Fruit fly (Drosophila melanogaster) whole organism, embryonic: ENCODE results near the gene CG17270.
A peak's percentile ranks its signal among the peaks of the same experiment; 100 is the strongest.

Experiments
- Atf6 ChIP-seq: fragments of 200-800 bp; sonication (Bioruptor generic); IDR thresholded peaks from 2 replicates; pipeline ENCODE4 v1.3.6; 2022; ENCODE audit warnings: missing biosample characterization, missing genetic modification characterization
- B-H2 ChIP-seq: fragments of 200-800 bp; sonication (Bioruptor generic); optimal IDR thresholded peaks from 2 replicates; lab custom pipeline; 2018; ENCODE audit warnings: missing biosample characterization, mild to moderate bottlenecking, missing genetic modification characterization
- Bgb ChIP-seq: fragments of 200-800 bp; sonication (Bioruptor generic); IDR thresholded peaks from 2 replicates; pipeline ENCODE4 v1.3.6; 2022; ENCODE audit warnings: missing biosample characterization, missing genetic modification characterization; ENCODE audit not compliant: partially characterized antibody
- CG11247 ChIP-seq: fragments of 200-800 bp; sonication (Bioruptor generic); IDR thresholded peaks from 2 replicates; pipeline ENCODE4 v1.3.6; 2022; ENCODE audit warnings: missing biosample characterization, missing genetic modification characterization
- CG1233 ChIP-seq: fragments of 200-800 bp; sonication (Bioruptor generic); optimal IDR thresholded peaks from 4 replicates; lab custom pipeline; 2018; ENCODE audit warnings: missing biosample characterization, mild to moderate bottlenecking, missing genetic modification characterization
- CG15514 ChIP-seq: fragments of 200-800 bp; sonication (Bioruptor generic); optimal IDR thresholded peaks from 3 replicates; lab custom pipeline; 2017; ENCODE audit warnings: missing biosample characterization, missing genetic modification characterization, mild to moderate bottlenecking, moderate library complexity, missing genetic modification reagents
- CG1602 ChIP-seq: fragments of 200-800 bp; sonication (Bioruptor generic); optimal IDR thresholded peaks from 3 replicates; lab custom pipeline; 2016; ENCODE audit warnings: missing biosample characterization, missing genetic modification characterization
- CG1647 ChIP-seq: fragments of 200-800 bp; sonication (Bioruptor generic); optimal IDR thresholded peaks from 3 replicates; lab custom pipeline; 2016; ENCODE audit warnings: missing biosample characterization, missing genetic modification characterization
- CG17361 ChIP-seq: fragments of 200-800 bp; sonication (Bioruptor generic); IDR thresholded peaks from 3 replicates; pipeline ENCODE4 v1.3.6; 2022; ENCODE audit warnings: missing biosample characterization, missing genetic modification characterization
- CG18599 ChIP-seq: fragments of 200-800 bp; sonication (Bioruptor generic); optimal IDR thresholded peaks from 3 replicates; lab custom pipeline; 2017; ENCODE audit warnings: missing biosample characterization, missing genetic modification characterization, mild to moderate bottlenecking, moderate library complexity, missing genetic modification reagents
- CG2120 ChIP-seq: fragments of 200-800 bp; sonication (Bioruptor generic); optimal IDR thresholded peaks from 3 replicates; lab custom pipeline; 2016; ENCODE audit warnings: missing biosample characterization, missing genetic modification characterization
- CG2199 ChIP-seq: fragments of 200-800 bp; sonication (Bioruptor generic); IDR thresholded peaks from 3 replicates; pipeline ENCODE4 v1.3.6; 2022; ENCODE audit warnings: missing biosample characterization, missing genetic modification characterization
- CG31388 ChIP-seq: fragments of 200-800 bp; sonication (Bioruptor generic); optimal IDR thresholded peaks from 2 replicates; lab custom pipeline; 2016; ENCODE audit warnings: missing biosample characterization, missing genetic modification characterization
- CG3407 ChIP-seq: fragments of 200-800 bp; sonication (Bioruptor generic); optimal IDR thresholded peaks from 2 replicates; lab custom pipeline; 2018; ENCODE audit warnings: missing biosample characterization, mild to moderate bottlenecking, missing genetic modification characterization
- CG34422 ChIP-seq: fragments of 200-800 bp; sonication (Bioruptor generic); IDR thresholded peaks from 3 replicates; pipeline ENCODE4 v1.3.6; 2022; ENCODE audit warnings: missing biosample characterization, missing genetic modification characterization
- CG4820 ChIP-seq: fragments of 200-800 bp; sonication (Bioruptor generic); optimal IDR thresholded peaks from 3 replicates; lab custom pipeline; 2016; ENCODE audit warnings: missing biosample characterization, missing genetic modification characterization
- CG7372 ChIP-seq: fragments of 200-800 bp; sonication (Bioruptor generic); IDR thresholded peaks from 2 replicates; pipeline ENCODE4 v1.3.6; 2022; ENCODE audit warnings: missing biosample characterization, missing genetic modification characterization
- CG8290 ChIP-seq, 3 experiments: fragments of 200-800 bp; sonication (Bioruptor generic); optimal IDR thresholded peaks; 2 replicates each; lab custom pipeline; 2016 to 2019; ENCODE audit warnings: missing biosample characterization in 3 of 3, missing genetic modification characterization in 3 of 3, mild to moderate bottlenecking in 2 of 3, moderate library complexity in 1 of 3
- CG8924 ChIP-seq: fragments of 200-800 bp; optimal IDR thresholded peaks from 3 replicates; lab custom pipeline; 2019; ENCODE audit warnings: missing biosample characterization, mild to moderate bottlenecking, missing genetic modification characterization, moderate library complexity
- CG8944 ChIP-seq: fragments of 200-800 bp; sonication (Bioruptor generic); optimal IDR thresholded peaks from 3 replicates; lab custom pipeline; 2016; ENCODE audit warnings: missing biosample characterization, missing genetic modification characterization
- CG9437 ChIP-seq: fragments of 200-800 bp; sonication (Bioruptor generic); optimal IDR thresholded peaks from 2 replicates; lab custom pipeline; 2018; ENCODE audit warnings: missing biosample characterization, mild to moderate bottlenecking, missing genetic modification characterization
- CTCF ChIP-seq: fragments of 200-800 bp; sonication (Bioruptor generic); optimal IDR thresholded peaks from 2 replicates; lab custom pipeline; 2017; ENCODE audit warnings: missing biosample characterization, mild to moderate bottlenecking, missing genetic modification characterization, moderate library complexity
- Camta ChIP-seq: fragments of 200-800 bp; sonication (Bioruptor generic); optimal IDR thresholded peaks from 2 replicates; lab custom pipeline; 2016; ENCODE audit warnings: missing biosample characterization, missing genetic modification characterization
- D19B ChIP-seq: fragments of 200-800 bp; sonication (Bioruptor generic); optimal IDR thresholded peaks from 2 replicates; lab custom pipeline; 2017; ENCODE audit warnings: missing biosample characterization, mild to moderate bottlenecking, missing genetic modification characterization
- Dek ChIP-seq: fragments of 200-800 bp; sonication (Bioruptor generic); optimal IDR thresholded peaks from 3 replicates; lab custom pipeline; 2019; ENCODE audit warnings: missing biosample characterization, mild to moderate bottlenecking, missing genetic modification characterization, moderate library complexity
- Dfd ChIP-seq, 2 experiments: fragments of >200 bp; optimal IDR thresholded peaks; 2 replicates each; lab custom pipeline; 2017; ENCODE audit warnings: missing biosample characterization in 2 of 2, missing genetic modification characterization in 2 of 2
- E2f1 ChIP-seq: fragments of 200-800 bp; sonication (Bioruptor generic); IDR thresholded peaks from 2 replicates; pipeline ENCODE4 v1.3.6; 2022; ENCODE audit warnings: missing biosample characterization, missing genetic modification characterization
- Ets65A ChIP-seq: fragments of 200-800 bp; sonication (Bioruptor generic); peaks from one replicate; lab custom pipeline; 2016; ENCODE audit warnings: missing biosample characterization, missing genetic modification characterization
- H15 ChIP-seq: fragments of 200-800 bp; sonication (Bioruptor generic); IDR thresholded peaks from 3 replicates; pipeline ENCODE4 v1.3.6; 2022; ENCODE audit warnings: missing biosample characterization, missing genetic modification characterization
- HLH4C ChIP-seq: fragments of 200-800 bp; sonication (Bioruptor generic); IDR thresholded peaks from 3 replicates; pipeline ENCODE4 v1.3.6; 2022; ENCODE audit warnings: missing biosample characterization, missing genetic modification characterization; ENCODE audit not compliant: partially characterized antibody
- Jarid2 ChIP-seq: fragments of 200-800 bp; sonication (Bioruptor generic); optimal IDR thresholded peaks from 3 replicates; lab custom pipeline; 2017; ENCODE audit warnings: mild to moderate bottlenecking, missing biosample characterization, missing genetic modification reagents, missing genetic modification characterization
- Mrtf ChIP-seq: fragments of 200-800 bp; sonication (Bioruptor generic); IDR thresholded peaks from 3 replicates; pipeline ENCODE4 v1.3.6; 2022; ENCODE audit warnings: missing biosample characterization, missing genetic modification characterization
- NC2β ChIP-seq: fragments of 200-800 bp; sonication (Bioruptor generic); optimal IDR thresholded peaks from 2 replicates; lab custom pipeline; 2016; ENCODE audit warnings: missing biosample characterization, missing genetic modification characterization
- NFAT ChIP-seq: fragments of 200-800 bp; sonication (Bioruptor generic); IDR thresholded peaks from 2 replicates; pipeline ENCODE4 v1.3.6; 2022; ENCODE audit warnings: missing biosample characterization, missing genetic modification characterization
- Nf-YC ChIP-seq: fragments of 200-800 bp; optimal IDR thresholded peaks from 3 replicates; lab custom pipeline; 2019; ENCODE audit warnings: missing biosample characterization, mild to moderate bottlenecking, missing genetic modification characterization, moderate library complexity
- Xbp1 ChIP-seq: fragments of 200-800 bp; sonication (Bioruptor generic); optimal IDR thresholded peaks from 3 replicates; lab custom pipeline; 2016; ENCODE audit warnings: missing biosample characterization, mild to moderate bottlenecking, missing genetic modification characterization
- ci ChIP-seq: fragments of 200-800 bp; sonication (Bioruptor generic); IDR thresholded peaks from 3 replicates; pipeline ENCODE4 v1.3.6; 2022; ENCODE audit warnings: missing biosample characterization, missing genetic modification characterization
- dmrt11E ChIP-seq: fragments of 200-800 bp; sonication (Bioruptor generic); optimal IDR thresholded peaks from 3 replicates; lab custom pipeline; 2018; ENCODE audit warnings: missing biosample characterization, mild to moderate bottlenecking, missing genetic modification characterization, moderate library complexity
- eve ChIP-seq, 2 experiments: fragments of >200 bp; optimal IDR thresholded peaks; 2 replicates each; lab custom pipeline; 2017; ENCODE audit warnings: missing biosample characterization in 2 of 2, missing genetic modification characterization in 2 of 2
- gsb ChIP-seq: fragments of 200-800 bp; sonication (Bioruptor generic); IDR thresholded peaks from 2 replicates; pipeline ENCODE4 v1.3.6; 2022; ENCODE audit warnings: missing biosample characterization, missing genetic modification characterization
- hkb ChIP-seq, 2 experiments: fragments of 200-800 bp in 1 of 2; fragments of >200 bp in 1 of 2; sonication (Bioruptor generic) in 1 of 2; IDR thresholded peaks in 1 of 2; optimal IDR thresholded peaks in 1 of 2; 2 replicates each; pipeline versions ENCODE4 v1.3.6 to Lab custom; 2017 to 2022; ENCODE audit warnings: missing biosample characterization in 1 of 2, missing genetic modification characterization in 1 of 2
- ind ChIP-seq: fragments of 200-800 bp; sonication (Bioruptor generic); optimal IDR thresholded peaks from 3 replicates; lab custom pipeline; 2016; ENCODE audit warnings: missing biosample characterization, missing genetic modification characterization
- row ChIP-seq: fragments of 200-800 bp; sonication (Bioruptor generic); IDR thresholded peaks from 3 replicates; pipeline ENCODE4 v1.3.6; 2022; ENCODE audit warnings: missing biosample characterization, missing genetic modification characterization
- scrt ChIP-seq: fragments of 200-800 bp; sonication (Bioruptor generic); optimal IDR thresholded peaks from 2 replicates; lab custom pipeline; 2018; ENCODE audit warnings: missing biosample characterization, mild to moderate bottlenecking, missing genetic modification characterization, moderate library complexity
- so ChIP-seq: fragments of 200-800 bp; sonication (Bioruptor generic); IDR thresholded peaks from 3 replicates; pipeline ENCODE4 v1.3.6; 2022; ENCODE audit warnings: missing biosample characterization, missing genetic modification characterization
- stc ChIP-seq: fragments of 200-800 bp; sonication (Bioruptor generic); IDR thresholded peaks from 2 replicates; pipeline ENCODE4 v1.3.6; 2022; ENCODE audit warnings: missing biosample characterization, missing genetic modification characterization
- sug ChIP-seq: fragments of 200-800 bp; optimal IDR thresholded peaks from 2 replicates; lab custom pipeline; 2019; ENCODE audit warnings: missing biosample characterization, mild to moderate bottlenecking, missing genetic modification characterization, moderate library complexity
- tx ChIP-seq: fragments of 200-800 bp; sonication (Bioruptor generic); optimal IDR thresholded peaks from 2 replicates; lab custom pipeline; 2016; ENCODE audit warnings: missing biosample characterization, missing genetic modification characterization
- vnd ChIP-seq: fragments of 200-800 bp; sonication (Bioruptor generic); IDR thresholded peaks from 3 replicates; pipeline ENCODE4 v1.3.6; 2022; ENCODE audit warnings: missing biosample characterization, missing genetic modification characterization; ENCODE audit not compliant: partially characterized antibody
- wek ChIP-seq: fragments of 200-800 bp; sonication (Bioruptor generic); optimal IDR thresholded peaks from 3 replicates; lab custom pipeline; 2018; ENCODE audit warnings: missing biosample characterization, mild to moderate bottlenecking, missing genetic modification characterization, moderate library complexity
- zen2 ChIP-seq: fragments of 200-800 bp; sonication (Bioruptor generic); IDR thresholded peaks from 3 replicates; pipeline ENCODE4 v1.3.6; 2022; ENCODE audit warnings: missing biosample characterization, missing genetic modification characterization; ENCODE audit not compliant: partially characterized antibody

The CG17270 gene

dm6 chr3R:20818689-20819088 is at the start of gene CG17270:
Gene CG17270 (minus strand): TSS chr3R:20818929.
- TF ChIP-seq CG9437 (GFP tag; lab: Kevin White, UChicago) (no peak), CG15514 (GFP tag; lab: Kevin White, UChicago) (peak; percentile 32), Dfd (GFP tag; optimal IDR thresholded peaks at IDR 0.05; lab: Kevin White, UChicago) (no peak), CG17361 (no peak), gsb (GFP tag; lab: Robert Waterston, UW) (0 out of 2 replicates have a peak, but pooled peaks have one; percentile 32), hkb (optimal IDR thresholded peaks at IDR 0.05; lab: Kevin White, UChicago) (no peak), hkb (GFP tag; IDR thresholded peaks at IDR 0.05; lab: Robert Waterston, UW) (0 out of 2 replicates have a peak, but pooled peaks have one; percentile 14), CG4820 (GFP tag; lab: Kevin White, UChicago) (no peak), zen2 (GFP tag; lab: Robert Waterston, UW) (no peak), CG2199 (GFP tag; lab: Robert Waterston, UW) (0 out of 3 replicates have a peak, but pooled peaks have one; percentile 55), Xbp1 (GFP tag; lab: Kevin White, UChicago) (no peak), CG11247 (GFP tag; lab: Robert Waterston, UW) (0 out of 2 replicates have a peak, but pooled peaks have one; percentile 8), D19B (GFP tag; lab: Kevin White, UChicago) (peak; percentile 68), CG2120 (GFP tag; lab: Kevin White, UChicago) (no peak), Bgb (0 out of 2 replicates have a peak, but pooled peaks have one; percentile 10), stc (GFP tag; lab: Robert Waterston, UW) (no peak), row (peak; percentile 50; the same call in 1 of the 3 replicates), ind (GFP tag; lab: Kevin White, UChicago) (no peak), Jarid2 (GFP tag; lab: Kevin White, UChicago) (peak; percentile 57), Dek (tag; lab: Kevin White, UChicago) (no peak), CG31388 (GFP tag; lab: Kevin White, UChicago) (no peak), NC2β (GFP tag; lab: Kevin White, UChicago) (no peak), Nf-YC (tag; lab: Kevin White, UChicago) (peak; percentile 18), Ets65A (GFP tag; lab: Kevin White, UChicago) (peak; percentile 4), CTCF (GFP tag; lab: Kevin White, UChicago) (no peak), eve (GFP tag; optimal IDR thresholded peaks at IDR 0.05; lab: Kevin White, UChicago) (no peak), tx (GFP tag; lab: Kevin White, UChicago) (no peak), CG7372 (peak; percentile 75), sug (tag; lab: Kevin White, UChicago) (peak; percentile 35), ci (0 out of 3 replicates have a peak, but pooled peaks have one; percentile 17)

dm6 chr3R:20866204-20866603 is 47.5 kb upstream of the CG17270 start, which contains the start of gene KaiR1D:
Gene KaiR1D (minus strand): TSS chr3R:20866231.
- TF ChIP-seq CG1602 (GFP tag; lab: Kevin White, UChicago), result no peak
- TF ChIP-seq NFAT (GFP tag; lab: Robert Waterston, UW), result 0 out of 2 replicates have a peak, but pooled peaks have one; percentile 14
- no peak for TF ChIP-seq B-H2 (GFP tag; lab: Kevin White, UChicago)
- no peak for TF ChIP-seq Atf6 (GFP tag; lab: Robert Waterston, UW)
- TF ChIP-seq so (GFP tag; lab: Robert Waterston, UW), result no peak
- TF ChIP-seq CG8944 (GFP tag; lab: Kevin White, UChicago), result no peak
- TF ChIP-seq CG8290 (GFP tag; optimal IDR thresholded peaks at IDR 0.05; lab: Kevin White, UChicago), result no peak
- no peak for TF ChIP-seq CG8290 (tag; optimal IDR thresholded peaks at IDR 0.05; lab: Kevin White, UChicago)
- no peak for TF ChIP-seq CG3407
- TF ChIP-seq E2f1 (GFP tag; lab: Robert Waterston, UW), result no peak
- TF ChIP-seq HLH4C (GFP tag; lab: Robert Waterston, UW), result no peak
- no peak for TF ChIP-seq Camta (GFP tag; lab: Kevin White, UChicago)
- 0 out of 3 replicates have a peak, but pooled peaks have one; percentile 18 for TF ChIP-seq H15 (GFP tag; lab: Robert Waterston, UW)
- no peak for TF ChIP-seq CG1647
- TF ChIP-seq Mrtf (GFP tag; lab: Robert Waterston, UW), result no peak
- no peak for TF ChIP-seq CG34422 (GFP tag; lab: Robert Waterston, UW)
- no peak for TF ChIP-seq CG8924
- TF ChIP-seq vnd, result no peak
- TF ChIP-seq wek (GFP tag; lab: Kevin White, UChicago), result no peak
- TF ChIP-seq CG18599, result no peak
- no peak for TF ChIP-seq CG1233 (GFP tag; lab: Kevin White, UChicago)
- peak; percentile 87 for TF ChIP-seq scrt (GFP tag; lab: Kevin White, UChicago)
- TF ChIP-seq dmrt11E (tag; lab: Kevin White, UChicago), result no peak
- TF ChIP-seq CG15514 (GFP tag; lab: Kevin White, UChicago), result peak; percentile 88
